Fruit fly (Drosophila melanogaster) whole organism, wandering third instar larva: Measurements from ENCODE around the gene CG1640.
A peak's percentile ranks its signal among the peaks of the same experiment; 100 is the strongest.

Experiments
- HLH106 ChIP-seq: fragments of 200-800 bp; optimal IDR thresholded peaks from 3 replicates; lab custom pipeline; 2019; ENCODE audit warnings: missing biosample characterization, mild to moderate bottlenecking, missing genetic modification characterization, moderate library complexity
- h ChIP-seq: fragments of 200-800 bp; sonication (Bioruptor generic); optimal IDR thresholded peaks from 3 replicates; lab custom pipeline; 2016; ENCODE audit warnings: missing biosample characterization, mild to moderate bottlenecking, missing genetic modification characterization
- pan ChIP-seq: fragments of >200 bp; optimal IDR thresholded peaks from 2 replicates; lab custom pipeline; 2017
- psq ChIP-seq: fragments of 200-800 bp; sonication (Bioruptor generic); optimal IDR thresholded peaks from 3 replicates; lab custom pipeline; 2017; ENCODE audit warnings: missing biosample characterization, mild to moderate bottlenecking, missing genetic modification characterization, moderate library complexity
- usp ChIP-seq: fragments of >200 bp; optimal IDR thresholded peaks from 2 replicates; lab custom pipeline; 2017; ENCODE audit warnings: missing biosample characterization, missing genetic modification characterization

dm6 chrX:13403962-13404830 lies 33.8 kb downstream of the CG1640 start, which contains the start of gene GstT4:
- TF ChIP-seq h (peak; percentile 86), psq (GFP tag; lab: Kevin White, UChicago) (peak; percentile 97), pan (lab: Kevin White, UChicago) (no peak), usp (GFP tag; lab: Kevin White, UChicago) (no peak), HLH106 (tag; lab: Kevin White, UChicago) (no peak)
